Worm (Caenorhabditis elegans) whole organism, L4/young adult: Measurements from ENCODE around the gene str-236.

Experiments
- W03F9.2 ChIP-seq: fragments of 150-350 bp; optimal IDR thresholded peaks from 2 replicates; lab custom pipeline; 2014; ENCODE audit warnings: missing biosample characterization, missing genetic modification characterization
- dao-5 ChIP-seq: sonication (generic microtip); optimal IDR thresholded peaks from 2 replicates; lab custom pipeline; 2016; ENCODE audit warnings: missing genotype, missing genetic modification characterization, moderate library complexity, missing compliant biosample characterization
- him-1 ChIP-seq: sonication (generic microtip); optimal IDR thresholded peaks from 2 replicates; lab custom pipeline; 2016; ENCODE audit warnings: missing genotype, missing genetic modification reagents, missing genetic modification characterization, missing compliant biosample characterization

str-236 gene

DNA sequence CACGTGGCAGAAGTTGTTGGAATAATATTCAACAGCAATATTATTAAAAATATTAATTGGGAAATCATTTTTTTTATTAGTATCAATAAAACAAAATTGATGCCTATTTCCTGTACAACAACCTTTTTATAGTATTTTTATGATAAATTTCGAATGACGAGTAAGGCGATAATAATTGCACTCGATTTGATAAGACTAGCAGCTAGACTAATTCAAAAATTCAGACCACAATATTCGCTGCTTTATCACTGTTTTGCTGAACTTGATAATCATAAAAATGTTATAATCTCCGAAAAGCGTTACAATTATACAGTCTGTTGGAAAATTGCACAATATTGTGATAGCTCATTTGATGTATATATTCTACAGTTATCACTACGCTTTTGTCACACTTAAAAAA is 17.8 kb upstream of the str-236 start, which contains the start of gene oac-32:
TSS of gene oac-32 (minus strand) at position 90 of the 400 bp plus-strand sequence.
- TF ChIP-seq him-1 (tag; lab: Kevin White, UChicago), result no peak
- TF ChIP-seq W03F9.2 (tag; lab: Kevin White, UChicago), result no peak

DNA sequence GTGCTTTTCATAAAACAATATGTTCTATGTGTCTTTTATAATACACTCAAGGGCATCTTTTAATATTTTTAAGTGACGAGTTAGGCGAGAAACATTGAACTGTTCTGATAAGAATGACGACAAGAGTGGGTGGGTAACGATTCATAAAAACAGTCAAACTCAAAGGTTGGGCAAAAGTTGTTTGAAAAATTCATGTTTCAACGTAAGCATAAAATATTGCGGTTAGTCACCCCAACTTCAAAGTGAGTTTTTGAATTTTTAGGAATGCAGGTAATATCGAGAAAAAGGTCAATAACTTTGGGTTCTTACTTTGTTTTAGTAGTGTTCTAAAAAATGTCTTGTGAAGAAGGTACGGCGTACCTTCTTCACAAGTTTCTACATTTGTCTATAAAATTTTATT is 13.9 kb upstream of the str-236 start, which contains the start of gene oac-31:
TSS of gene oac-31 (minus strand) at position 101 of the 400 bp plus-strand sequence.
- no peak for TF ChIP-seq him-1 (tag; lab: Kevin White, UChicago)
- no peak for TF ChIP-seq dao-5
- TF ChIP-seq W03F9.2 (tag; lab: Kevin White, UChicago), result no peak

DNA sequence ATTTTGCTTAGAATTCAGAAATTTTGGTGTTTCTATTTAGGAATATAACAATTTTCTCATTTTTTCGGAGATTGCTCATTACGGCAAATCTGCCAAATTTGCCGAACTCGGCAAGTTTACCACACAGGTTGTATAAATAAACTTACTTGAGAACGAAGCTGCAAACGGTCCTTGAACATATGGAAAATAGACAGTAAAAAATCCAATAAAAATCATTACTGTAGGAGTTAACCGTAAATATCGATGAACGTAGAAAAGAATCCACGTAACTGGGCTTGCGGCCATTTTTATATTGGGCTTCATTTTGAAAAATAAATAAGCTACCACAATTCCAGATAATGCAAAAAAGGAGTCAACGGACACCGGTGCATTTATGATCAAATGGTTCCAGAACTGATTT is 12.4 kb upstream of the str-236 start:
- TF ChIP-seq him-1 (tag; lab: Kevin White, UChicago) (no peak), dao-5 (no peak), W03F9.2 (tag; lab: Kevin White, UChicago) (no peak)

DNA sequence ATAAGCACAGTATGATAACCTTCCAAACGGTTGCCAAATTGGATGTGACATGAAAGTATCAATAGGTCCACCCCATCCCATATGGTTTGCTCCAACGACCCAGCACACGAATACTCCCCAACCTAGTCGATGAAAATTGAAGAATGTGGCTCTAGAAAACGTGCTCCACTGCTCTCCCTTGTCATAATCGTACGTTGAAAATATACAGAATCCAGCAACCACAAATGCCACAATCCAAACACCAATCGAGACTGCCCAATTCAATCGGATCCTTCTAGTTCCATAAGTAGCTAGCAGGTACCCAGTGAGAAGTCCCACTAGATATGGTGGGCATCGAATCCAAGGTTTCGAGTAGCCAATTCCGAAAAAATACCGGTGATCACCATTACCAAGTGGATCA is 11.0 kb upstream of the str-236 start:
- TF ChIP-seq him-1 (tag; lab: Kevin White, UChicago), result no peak
- no peak for TF ChIP-seq W03F9.2 (tag; lab: Kevin White, UChicago)
- no peak for TF ChIP-seq dao-5

DNA sequence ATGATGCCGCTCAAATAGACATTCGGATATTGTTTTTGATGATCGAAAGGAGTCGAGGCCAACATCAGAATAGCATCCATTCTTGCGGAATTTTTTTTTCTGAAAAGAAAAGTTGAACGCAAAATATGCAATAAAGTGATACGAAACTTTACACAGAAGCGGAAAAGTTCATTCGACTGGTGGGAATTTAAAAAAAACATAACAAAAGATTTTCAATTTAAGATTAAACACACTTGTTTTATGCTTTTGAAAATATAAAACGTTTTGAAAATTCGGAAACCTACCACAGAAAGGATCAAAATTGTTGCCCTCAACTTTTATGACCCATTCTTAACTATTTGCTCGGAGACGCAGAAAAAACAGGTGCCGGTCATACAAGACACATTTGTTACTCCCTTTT is 9.1 kb upstream of the str-236 start, which contains the start of gene K02H11.9:
TSS of gene K02H11.9 (minus strand) at position 101 of the 400 bp plus-strand sequence.
- TF ChIP-seq dao-5 (no peak), him-1 (tag; lab: Kevin White, UChicago) (no peak), W03F9.2 (tag; lab: Kevin White, UChicago) (no peak)

DNA sequence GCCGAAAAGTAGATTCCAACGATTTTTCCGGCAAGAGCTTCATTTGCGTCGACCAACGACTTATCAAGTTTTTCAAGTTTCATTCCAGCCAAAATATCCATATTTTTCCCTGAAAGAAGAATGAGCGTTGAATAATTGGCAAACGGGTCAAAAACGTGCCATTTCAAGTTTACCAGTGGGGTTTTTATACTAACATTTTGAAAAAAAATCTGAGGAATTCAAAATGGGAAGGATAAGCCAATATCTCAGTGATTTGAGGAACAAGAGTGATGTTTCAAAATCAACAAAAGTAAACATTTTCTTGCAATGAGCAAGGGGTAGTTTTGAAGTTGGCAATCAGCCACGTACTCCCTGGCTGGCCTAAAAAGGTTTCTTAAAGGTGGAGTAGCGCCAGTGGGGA is 6.4 kb upstream of the str-236 start, which contains the start of gene trx-5:
TSS of gene trx-5 (minus strand) at position 101 of the 400 bp plus-strand sequence.
- TF ChIP-seq him-1 (tag; lab: Kevin White, UChicago) (no peak), dao-5 (no peak), W03F9.2 (tag; lab: Kevin White, UChicago) (no peak)

DNA sequence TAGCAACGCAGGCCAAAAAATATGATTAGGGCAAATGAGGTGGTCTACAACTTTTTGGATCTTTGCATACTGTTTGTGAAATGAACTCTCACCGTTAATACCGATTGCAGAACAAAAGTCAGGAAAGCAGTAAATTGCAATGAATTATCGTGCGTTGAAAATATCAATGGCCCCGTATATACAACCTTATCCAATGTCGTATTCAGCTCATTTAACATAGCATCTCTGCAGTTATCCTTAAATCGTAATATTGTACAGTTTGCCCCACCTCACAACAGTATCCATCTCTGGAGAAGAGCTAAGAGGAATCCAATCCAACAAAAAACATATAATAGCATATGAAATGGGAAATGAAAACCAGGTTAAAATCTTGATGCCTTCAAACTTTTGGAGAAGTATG is 4.6 kb upstream of the str-236 start:
- no peak for TF ChIP-seq dao-5
- no peak for TF ChIP-seq him-1 (tag; lab: Kevin White, UChicago)
- TF ChIP-seq W03F9.2 (tag; lab: Kevin White, UChicago), result no peak

DNA sequence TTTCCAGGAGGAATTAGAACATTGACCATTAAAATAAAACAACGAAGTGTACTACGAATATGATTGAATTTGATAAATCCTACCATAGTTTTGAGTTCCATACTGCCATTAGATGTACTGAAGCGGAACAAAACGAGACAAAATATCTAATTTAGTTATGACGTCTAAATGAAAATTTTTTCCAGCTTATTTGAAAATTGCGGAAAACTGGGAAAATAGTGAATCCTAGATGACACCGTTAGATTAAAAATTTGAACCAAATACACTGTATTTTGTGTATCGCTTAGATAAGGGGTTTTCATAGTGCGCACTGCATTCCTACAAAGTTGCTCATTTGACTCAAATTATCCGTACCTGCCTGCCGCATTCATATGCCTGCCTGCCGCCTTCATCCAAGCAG is 3.3 kb upstream of the str-236 start, which contains the start of gene K02H11.4:
TSS of gene K02H11.4 (minus strand) at position 101 of the 400 bp plus-strand sequence.
- TF ChIP-seq W03F9.2 (tag; lab: Kevin White, UChicago), result no peak
- no peak for TF ChIP-seq dao-5
- no peak for TF ChIP-seq him-1 (tag; lab: Kevin White, UChicago)

DNA sequence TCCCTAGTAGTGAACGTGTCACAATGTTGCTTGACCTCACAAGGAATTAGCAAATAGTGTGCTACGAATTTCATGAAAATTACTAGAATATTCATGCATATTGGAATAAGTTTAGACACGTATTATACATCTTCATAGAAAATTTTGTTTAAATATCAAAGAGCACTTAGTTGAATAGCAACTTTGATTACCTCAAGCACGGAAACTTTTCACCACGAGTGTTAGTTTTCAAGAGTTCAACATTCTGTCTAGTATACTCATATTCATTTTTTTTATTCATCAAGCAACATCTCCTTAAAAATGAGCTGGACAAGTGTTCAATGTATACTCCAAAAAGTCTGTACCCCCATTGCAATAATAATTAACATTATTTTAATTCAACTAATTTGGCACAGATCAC is 5.4 kb downstream of the str-236 start, which contains the start of gene str-243:
TSS of gene str-243 (plus strand) at position 301 of the 400 bp plus-strand sequence.
- TF ChIP-seq him-1 (tag; lab: Kevin White, UChicago) (no peak), W03F9.2 (tag; lab: Kevin White, UChicago) (no peak), dao-5 (no peak)

DNA sequence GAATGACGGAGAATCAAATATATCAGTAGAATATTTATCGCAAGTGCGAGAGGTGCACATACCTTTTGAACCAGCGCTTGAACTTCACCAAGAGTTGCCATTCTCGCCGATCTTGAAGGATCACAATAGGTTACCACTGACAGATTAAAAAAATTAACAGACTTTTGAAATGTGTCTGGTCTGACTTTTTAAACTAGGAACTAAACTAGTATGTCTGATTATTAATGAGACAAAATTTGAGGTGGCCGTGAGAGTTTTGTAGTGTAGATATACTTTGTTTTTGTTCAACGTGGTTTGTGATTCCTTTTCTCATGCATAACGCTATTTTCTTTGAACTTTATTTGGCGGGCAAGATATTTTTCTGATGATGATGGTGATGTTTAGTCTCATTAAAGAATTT is 6.0 kb downstream of the str-236 start, which contains the start of gene str-240:
TSS of gene str-240 (minus strand) at position 101 of the 400 bp plus-strand sequence.
- TF ChIP-seq him-1 (tag; lab: Kevin White, UChicago), result no peak
- TF ChIP-seq W03F9.2 (tag; lab: Kevin White, UChicago), result no peak
- TF ChIP-seq dao-5, result no peak

DNA sequence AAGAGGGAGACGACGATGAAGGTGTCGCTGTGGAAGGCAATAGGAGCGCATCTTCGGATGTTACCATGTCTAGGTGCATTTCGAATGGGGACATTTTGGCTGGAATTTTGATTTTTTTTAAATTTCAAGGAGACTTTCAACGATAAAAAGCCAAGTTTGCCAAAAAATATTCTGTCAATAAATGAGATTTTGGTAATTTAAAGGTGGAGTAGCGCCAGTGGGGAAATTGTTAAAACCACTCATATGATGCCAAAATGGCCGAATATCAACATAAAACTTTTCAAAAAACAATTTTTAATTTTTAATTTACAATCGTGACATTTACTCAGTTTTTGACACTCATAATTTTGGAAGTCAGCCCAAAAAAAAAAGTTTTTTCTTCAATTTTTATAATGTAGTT is 16.3 kb downstream of the str-236 start, which contains the start of gene nhr-260:
TSS of gene nhr-260 (minus strand) at position 101 of the 400 bp plus-strand sequence.
- TF ChIP-seq dao-5 (no peak), him-1 (tag; lab: Kevin White, UChicago) (no peak), W03F9.2 (tag; lab: Kevin White, UChicago) (no peak)

DNA sequence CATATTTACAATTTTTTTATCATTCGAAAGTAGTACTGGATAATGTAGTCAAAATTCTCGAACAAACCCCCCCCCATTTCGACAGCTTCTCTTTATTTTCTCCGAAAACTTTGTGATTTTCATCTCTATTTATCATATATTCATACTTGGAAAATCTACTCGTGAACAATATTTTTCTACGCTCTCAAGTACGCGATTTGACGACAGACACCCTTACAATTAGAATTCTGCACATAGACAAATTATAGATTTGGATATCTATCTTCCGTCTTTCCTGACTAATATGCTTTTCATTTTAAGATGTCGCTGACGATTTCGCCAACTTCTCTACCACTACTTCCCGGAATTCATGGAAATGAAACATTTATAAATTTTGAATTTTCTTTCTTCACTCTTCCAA is 21.9 kb downstream of the str-236 start, which contains the start of gene sru-28:
TSS of gene sru-28 (plus strand) at position 301 of the 400 bp plus-strand sequence.
- TF ChIP-seq him-1 (tag; lab: Kevin White, UChicago), result no peak
- TF ChIP-seq dao-5, result no peak
- no peak for TF ChIP-seq W03F9.2 (tag; lab: Kevin White, UChicago)

DNA sequence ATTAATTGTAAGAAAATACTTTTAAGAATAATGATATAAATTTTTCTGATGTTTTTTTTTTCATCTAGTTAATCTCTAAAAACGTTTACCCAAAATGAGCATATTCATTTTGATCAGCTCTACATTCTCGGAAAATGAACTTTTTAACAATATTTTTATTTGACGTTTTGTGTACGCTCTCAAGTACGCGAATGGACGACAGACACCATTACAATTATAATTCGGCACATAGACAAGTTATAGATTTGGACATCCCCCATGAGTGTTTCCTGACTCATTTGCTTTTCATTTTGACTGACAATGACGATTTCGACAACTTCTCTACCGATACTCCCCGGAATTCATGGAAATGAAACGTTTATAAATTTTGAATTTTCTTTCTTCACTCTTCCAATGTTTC is 28.7 kb downstream of the str-236 start, which contains the start of gene sru-27:
TSS of gene sru-27 (plus strand) at position 301 of the 400 bp plus-strand sequence.
- no peak for TF ChIP-seq dao-5
- no peak for TF ChIP-seq W03F9.2 (tag; lab: Kevin White, UChicago)
- TF ChIP-seq him-1 (tag; lab: Kevin White, UChicago), result no peak

DNA sequence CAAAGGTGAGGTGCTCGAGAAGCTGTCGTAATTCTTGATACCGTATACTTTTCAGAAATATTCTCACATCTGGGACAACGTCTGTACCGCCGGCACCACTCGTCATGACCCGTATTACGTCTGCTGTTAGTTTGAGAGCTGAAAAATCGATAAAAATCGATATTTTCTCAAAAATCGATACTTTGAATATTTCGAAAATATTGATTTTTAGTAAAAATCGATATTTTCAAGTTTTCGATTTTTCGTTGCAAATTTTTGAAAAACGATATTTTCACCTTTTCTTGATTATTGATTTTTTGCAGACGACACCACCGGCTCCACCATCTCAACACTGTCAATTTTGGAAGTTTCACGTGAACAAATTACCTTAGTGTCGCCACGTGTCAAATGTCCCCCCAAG is 32.1 kb downstream of the str-236 start:
- no peak for TF ChIP-seq him-1 (tag; lab: Kevin White, UChicago)
- TF ChIP-seq dao-5, result no peak
- no peak for TF ChIP-seq W03F9.2 (tag; lab: Kevin White, UChicago)

DNA sequence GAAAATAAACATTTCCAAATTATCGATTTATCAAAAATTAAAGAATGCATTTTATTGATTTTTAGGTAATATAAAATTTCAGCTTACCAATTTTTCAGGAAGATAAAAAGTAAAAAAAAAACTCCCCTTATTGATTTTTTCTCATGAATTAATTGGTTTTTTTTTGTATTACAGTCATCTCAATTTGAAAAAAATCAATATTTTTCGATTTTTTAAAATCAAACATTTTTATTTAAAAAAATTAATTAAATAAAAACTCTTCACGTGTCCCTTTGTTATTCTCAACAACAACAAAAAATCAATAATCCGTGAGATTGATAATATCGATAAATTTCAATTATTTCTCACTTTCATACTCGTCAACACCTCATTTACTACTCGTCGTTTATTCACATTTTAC is 32.6 kb downstream of the str-236 start, which contains the start of gene C38C3.3:
TSS of gene C38C3.3 (plus strand) at position 301 of the 400 bp plus-strand sequence.
- TF ChIP-seq dao-5 (no peak), him-1 (tag; lab: Kevin White, UChicago) (no peak), W03F9.2 (tag; lab: Kevin White, UChicago) (no peak)
